Worm (Caenorhabditis elegans) whole organism, L1 larva: ENCODE data around the gene Y66D12A.19.
A peak's percentile ranks its signal among the peaks of the same experiment; 100 is the strongest.

ENCODE experiments used
- F16B12.6 ChIP-seq: fragments of 150-350 bp; optimal IDR thresholded peaks from 2 replicates; lab custom pipeline; 2014; ENCODE audit warnings: missing biosample characterization, missing genetic modification characterization
- Y116A8C.19 ChIP-seq: sonication (generic microtip); optimal IDR thresholded peaks from 2 replicates; lab custom pipeline; 2016; ENCODE audit warnings: missing compliant biosample characterization, missing genetic modification characterization, borderline replicate concordance
- alr-1 ChIP-seq: fragments of 200-800 bp; sonication (Bioruptor generic); optimal IDR thresholded peaks from 2 replicates; lab custom pipeline; 2018; ENCODE audit warnings: borderline replicate concordance, mild to moderate bottlenecking, missing genetic modification characterization, missing compliant biosample characterization
- aly-2 ChIP-seq: fragments of 150-350 bp; optimal IDR thresholded peaks from 2 replicates; lab custom pipeline; 2014; ENCODE audit warnings: missing biosample characterization, missing genetic modification characterization
- ama-1 ChIP-seq: fragments of 150-350 bp; optimal IDR thresholded peaks from 2 replicates; lab custom pipeline; 2014
- ceh-63 ChIP-seq: fragments of 200-800 bp; sonication (Bioruptor generic); optimal IDR thresholded peaks from 2 replicates; lab custom pipeline; 2018; ENCODE audit warnings: mild to moderate bottlenecking, missing genetic modification characterization, missing compliant biosample characterization
- ceh-8 ChIP-seq: fragments of 200-800 bp; sonication (Bioruptor generic); optimal IDR thresholded peaks from 2 replicates; lab custom pipeline; 2018; ENCODE audit warnings: mild to moderate bottlenecking, missing genetic modification characterization, moderate library complexity, missing compliant biosample characterization
- ceh-82 ChIP-seq, 3 experiments: fragments of 150-350 bp in 1 of 3; sonication (generic microtip) in 2 of 3; optimal IDR thresholded peaks; 2 replicates each; lab custom pipeline; 2014 to 2017; ENCODE audit warnings: missing biosample characterization in 3 of 3, missing genetic modification characterization in 3 of 3
- ceh-90 ChIP-seq: sonication (generic microtip); optimal IDR thresholded peaks from 2 replicates; lab custom pipeline; 2016; ENCODE audit warnings: missing genetic modification characterization, missing compliant biosample characterization
- efl-1 ChIP-seq, 4 experiments: fragments of 150-350 bp; optimal IDR thresholded peaks in 3 of 4; peaks in 1 of 4; 1 replicate in 1 of 4; 2 replicates in 3 of 4; lab custom pipeline; 2014; ENCODE audit warnings: missing biosample characterization in 2 of 4, missing genetic modification characterization in 2 of 4, missing genetic modification reagents in 2 of 4
- efl-3 ChIP-seq: fragments of 200-800 bp; sonication (Bioruptor generic); optimal IDR thresholded peaks from 2 replicates; lab custom pipeline; 2018; ENCODE audit warnings: mild to moderate bottlenecking, missing genetic modification characterization, missing compliant biosample characterization
- egl-13 ChIP-seq: sonication (generic microtip); optimal IDR thresholded peaks from 2 replicates; lab custom pipeline; 2016; ENCODE audit warnings: missing genotype, missing genetic modification reagents, missing genetic modification characterization, missing compliant biosample characterization
- elt-2 ChIP-seq: sonication (generic microtip); optimal IDR thresholded peaks from 2 replicates; lab custom pipeline; 2016; ENCODE audit warnings: missing genetic modification characterization, mild to moderate bottlenecking, inconsistent platforms, missing compliant biosample characterization, missing genetic modification reagents
- elt-3 ChIP-seq, 6 experiments: fragments of 150-350 bp in 1 of 6; sonication (generic microtip); optimal IDR thresholded peaks; 2 replicates each; lab custom pipeline; 2017 to 2018; ENCODE audit warnings: missing biosample characterization in 6 of 6, missing genetic modification characterization in 6 of 6, inconsistent platforms in 1 of 6
- fkh-8 ChIP-seq: sonication (generic microtip); optimal IDR thresholded peaks from 2 replicates; lab custom pipeline; 2016; ENCODE audit warnings: mild to moderate bottlenecking, missing genetic modification characterization, missing compliant biosample characterization
- grh-1 ChIP-seq: fragments of 200-800 bp; sonication (Bioruptor generic); IDR thresholded peaks from 2 replicates; pipeline ENCODE4 v1.3.6; 2022; ENCODE audit warnings: missing genetic modification reagents, missing genetic modification characterization, missing compliant biosample characterization
- lin-13 ChIP-seq: fragments of 150-350 bp; optimal IDR thresholded peaks from 2 replicates; lab custom pipeline; 2014; ENCODE audit warnings: missing biosample characterization, missing genetic modification reagents, missing genetic modification characterization
- lin-14 ChIP-seq: fragments of 200-800 bp; sonication (Bioruptor generic); optimal IDR thresholded peaks from 2 replicates; lab custom pipeline; 2018; ENCODE audit warnings: mild to moderate bottlenecking, missing genetic modification characterization, moderate library complexity, missing compliant biosample characterization
- lin-35 ChIP-seq, 2 experiments: fragments of 150-350 bp; optimal IDR thresholded peaks; 2 replicates each; lab custom pipeline; 2014; ENCODE audit warnings: missing biosample characterization in 2 of 2, missing genetic modification characterization in 2 of 2, missing genetic modification reagents in 2 of 2
- lin-39 ChIP-seq: fragments of 150-350 bp; optimal IDR thresholded peaks from 2 replicates; lab custom pipeline; 2014; ENCODE audit warnings: missing biosample characterization, missing genetic modification reagents, missing genetic modification characterization
- lsy-2 ChIP-seq, 2 experiments: fragments of 150-350 bp; optimal IDR thresholded peaks; 2 replicates each; lab custom pipeline; 2014; ENCODE audit warnings: missing biosample characterization in 2 of 2, missing genetic modification characterization in 2 of 2
- nhr-12 ChIP-seq: sonication (generic microtip); optimal IDR thresholded peaks from 2 replicates; lab custom pipeline; 2017; ENCODE audit warnings: missing biosample characterization, missing genetic modification characterization
- nhr-237 ChIP-seq: fragments of 150-350 bp; optimal IDR thresholded peaks from 2 replicates; lab custom pipeline; 2014; ENCODE audit warnings: missing biosample characterization, missing genetic modification characterization
- nhr-71 ChIP-seq: sonication (generic microtip); optimal IDR thresholded peaks from 2 replicates; lab custom pipeline; 2016; ENCODE audit warnings: mild to moderate bottlenecking, missing genetic modification characterization, moderate library complexity, missing compliant biosample characterization
- nhr-77 ChIP-seq: fragments of 150-350 bp; optimal IDR thresholded peaks from 2 replicates; lab custom pipeline; 2014; ENCODE audit warnings: missing biosample characterization, missing genetic modification characterization
- nhr-85 ChIP-seq: sonication (generic microtip); peaks from one replicate; lab custom pipeline; 2016; ENCODE audit warnings: missing genetic modification characterization, inconsistent platforms, missing compliant biosample characterization
- pqm-1 ChIP-seq: sonication (generic microtip); optimal IDR thresholded peaks from 3 replicates; lab custom pipeline; 2017; ENCODE audit warnings: missing biosample characterization, missing genetic modification characterization
- rnt-1 ChIP-seq: sonication (generic microtip); optimal IDR thresholded peaks from 2 replicates; lab custom pipeline; 2016; ENCODE audit warnings: mild to moderate bottlenecking, missing genetic modification characterization, moderate library complexity, missing compliant biosample characterization
- snu-23 ChIP-seq: sonication (generic microtip); optimal IDR thresholded peaks from 2 replicates; lab custom pipeline; 2016; ENCODE audit warnings: missing genetic modification characterization, missing compliant biosample characterization
- sox-4 ChIP-seq: sonication (generic microtip); optimal IDR thresholded peaks from 2 replicates; lab custom pipeline; 2016; ENCODE audit warnings: missing genetic modification characterization, missing compliant biosample characterization
- unc-30 ChIP-seq: sonication (generic microtip); optimal IDR thresholded peaks from 2 replicates; lab custom pipeline; 2017; ENCODE audit warnings: missing biosample characterization, missing genetic modification characterization
- xbp-1 ChIP-seq: sonication (generic microtip); optimal IDR thresholded peaks from 2 replicates; lab custom pipeline; 2016; ENCODE audit warnings: missing genetic modification characterization, missing compliant biosample characterization
- zag-1 ChIP-seq: fragments of 150-350 bp; optimal IDR thresholded peaks from 2 replicates; lab custom pipeline; 2014; ENCODE audit warnings: missing biosample characterization, missing genetic modification characterization
- ztf-11 ChIP-seq, 2 experiments: sonication (generic microtip); optimal IDR thresholded peaks; 2 replicates each; lab custom pipeline; 2016 to 2017; ENCODE audit warnings: missing genetic modification characterization in 2 of 2, missing biosample characterization in 1 of 2, missing compliant biosample characterization in 1 of 2

The Y66D12A.19 gene

ce11 chrIII:11465394-11465948 lies 43.4 kb upstream of the Y66D12A.19 start:
- TF ChIP-seq egl-13 (tag; lab: Kevin White, UChicago) (no peak), elt-2 (tag; lab: Kevin White, UChicago) (peak; percentile 74)

ce11 chrIII:11466420-11467188 lies 42.3 kb upstream of the Y66D12A.19 start:
- peak in 1 of 2 experiments; percentile 1 for TF ChIP-seq lsy-2 (tag; optimal IDR thresholded peaks at IDR 0.05; lab: Kevin White, UChicago)
- TF ChIP-seq ceh-82 (tag; optimal IDR thresholded peaks at IDR 0.05; lab: Kevin White, UChicago) = peak in 1 of 3 experiments; percentile 22
- TF ChIP-seq fkh-8 (tag; lab: Kevin White, UChicago) = no peak
- TF ChIP-seq zag-1 = no peak
- no peak for TF ChIP-seq ceh-90 (tag; lab: Kevin White, UChicago)
- TF ChIP-seq lin-14 = peak; percentile 53
- peak; percentile 19 for TF ChIP-seq nhr-71

DNA sequence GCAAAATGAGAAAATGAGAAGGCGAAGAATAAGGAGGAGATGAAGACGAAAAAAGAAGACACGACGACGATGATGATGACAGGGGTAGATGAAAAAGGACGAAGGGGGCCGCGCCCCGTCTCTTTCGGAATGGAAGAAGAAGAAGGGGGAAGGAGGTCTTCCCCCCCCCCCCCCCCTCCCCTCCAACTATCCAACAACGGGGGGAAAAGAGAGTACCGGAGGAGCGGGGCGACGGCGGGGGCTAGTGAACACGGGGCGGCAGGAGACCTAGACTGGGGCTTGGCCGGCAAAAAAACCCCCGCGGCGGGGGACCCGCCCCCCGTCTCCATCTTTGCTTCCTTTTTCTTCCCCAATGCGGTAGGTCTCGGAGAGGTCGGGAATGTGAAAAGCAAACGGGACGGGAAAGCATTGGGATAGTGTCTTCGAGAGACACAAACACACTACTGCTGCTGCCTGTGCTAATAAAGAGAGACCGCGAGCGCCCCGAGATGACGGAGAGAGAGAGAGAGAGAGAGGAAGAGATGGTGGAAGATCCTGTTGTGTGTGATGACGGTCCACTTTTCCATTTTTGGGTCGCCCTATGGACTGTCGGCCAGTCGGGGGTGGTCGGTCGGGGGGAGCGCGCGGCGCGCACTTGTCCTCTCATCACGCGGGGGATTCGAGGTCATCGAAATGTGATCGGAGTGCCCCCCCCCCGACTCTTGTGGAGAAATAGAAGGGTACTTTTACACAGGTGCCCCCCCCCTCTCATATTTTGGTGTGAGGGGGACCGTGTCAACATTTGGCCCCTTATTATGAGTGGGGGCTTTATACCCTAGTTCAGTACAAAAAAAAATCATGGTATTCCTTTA lies 41.0 kb upstream of the Y66D12A.19 start:
- TF ChIP-seq ceh-8 (GFP tag; lab: Kevin White, UChicago) (peak; percentile 93), ceh-82 (tag; optimal IDR thresholded peaks at IDR 0.05; lab: Kevin White, UChicago) (peak in 2 of 3 experiments; percentile 22 to 26), nhr-77 (peak; percentile 13), lin-13 (no peak), nhr-85 (tag; lab: Kevin White, UChicago) (peak; percentile 68), lin-14 (peak; percentile 55), pqm-1 (tag; lab: Kevin White, UChicago) (no peak), efl-1 (optimal IDR thresholded peaks at IDR 0.05; lab: Kevin White, UChicago) (no peak), efl-1 (GFP tag; optimal IDR thresholded peaks at IDR 0.05 in 1 of 2; lab: Kevin White, UChicago) (peak in 1 of 2 experiments; percentile 90)
- TF ChIP-seq, all 84 proteins: peak for 6

ce11 chrIII:11470311-11470858 lies 38.5 kb upstream of the Y66D12A.19 start, which contains the start of gene bed-2:
Gene bed-2 (minus strand): TSS chrIII:11470808.
- TF ChIP-seq lin-39 (tag; lab: Kevin White, UChicago) = no peak
- TF ChIP-seq elt-3 (tag; optimal IDR thresholded peaks at IDR 0.05; lab: Kevin White, UChicago) = no peak
- TF ChIP-seq ama-1 (lab: Kevin White, UChicago) = no peak
- no peak for TF ChIP-seq nhr-12 (tag; lab: Kevin White, UChicago)
- TF ChIP-seq alr-1 = no peak
- no peak for TF ChIP-seq aly-2 (tag; lab: Kevin White, UChicago)
- no peak for TF ChIP-seq nhr-237 (tag; lab: Kevin White, UChicago)
- TF ChIP-seq grh-1 (GFP tag; lab: Robert Waterston, UW) = no peak
- TF ChIP-seq ceh-63 = no peak
- no peak for TF ChIP-seq rnt-1 (tag; lab: Kevin White, UChicago)
- TF ChIP-seq ztf-11 (tag; optimal IDR thresholded peaks at IDR 0.05; lab: Kevin White, UChicago) = no peak
- no peak for TF ChIP-seq xbp-1
- TF ChIP-seq snu-23 (GFP tag; lab: Kevin White, UChicago) = no peak
- no peak for TF ChIP-seq unc-30 (tag; lab: Kevin White, UChicago)
- no peak for TF ChIP-seq egl-13 (tag; lab: Kevin White, UChicago)
- TF ChIP-seq F16B12.6 (tag; lab: Kevin White, UChicago) = no peak
- TF ChIP-seq Y116A8C.19 (tag; lab: Kevin White, UChicago) = no peak
- no peak for TF ChIP-seq efl-3 (GFP tag; lab: Kevin White, UChicago)
- TF ChIP-seq lin-35 (GFP tag; optimal IDR thresholded peaks at IDR 0.05; lab: Kevin White, UChicago) = no peak
- no peak for TF ChIP-seq sox-4 (tag; lab: Kevin White, UChicago)
